Worm (Caenorhabditis elegans) whole organism, L1 larva: ENCODE results near the gene C16D9.4.

Experiments
- Y116A8C.19 ChIP-seq: sonication (generic microtip); optimal IDR thresholded peaks from 2 replicates; lab custom pipeline; 2016; ENCODE audit warnings: missing compliant biosample characterization, missing genetic modification characterization, borderline replicate concordance
- ama-1 ChIP-seq: fragments of 150-350 bp; optimal IDR thresholded peaks from 2 replicates; lab custom pipeline; 2014
- blmp-1 ChIP-seq: fragments of 150-350 bp; optimal IDR thresholded peaks from 2 replicates; lab custom pipeline; 2014; ENCODE audit warnings: missing biosample characterization, missing genetic modification characterization
- ceh-8 ChIP-seq: fragments of 200-800 bp; sonication (Bioruptor generic); optimal IDR thresholded peaks from 2 replicates; lab custom pipeline; 2018; ENCODE audit warnings: mild to moderate bottlenecking, missing genetic modification characterization, moderate library complexity, missing compliant biosample characterization
- ceh-88 ChIP-seq: fragments of 200-800 bp; sonication (Bioruptor generic); IDR thresholded peaks from 2 replicates; pipeline ENCODE4 v1.3.6; 2022; ENCODE audit warnings: missing genetic modification characterization, missing compliant biosample characterization
- ces-1 ChIP-seq: fragments of 150-350 bp; optimal IDR thresholded peaks from 2 replicates; lab custom pipeline; 2014; ENCODE audit warnings: missing biosample characterization, missing genetic modification reagents, missing genetic modification characterization
- dpl-1 ChIP-seq, 3 experiments: fragments of 150-350 bp in 2 of 3; sonication (generic microtip) in 1 of 3; optimal IDR thresholded peaks; 2 replicates each; lab custom pipeline; 2014 to 2017; ENCODE audit warnings: missing biosample characterization in 3 of 3, missing genetic modification characterization in 3 of 3, missing genetic modification reagents in 3 of 3
- elt-2 ChIP-seq: sonication (generic microtip); optimal IDR thresholded peaks from 2 replicates; lab custom pipeline; 2016; ENCODE audit warnings: missing genetic modification characterization, mild to moderate bottlenecking, inconsistent platforms, missing compliant biosample characterization, missing genetic modification reagents
- fkh-10 ChIP-seq: sonication (generic microtip); optimal IDR thresholded peaks from 2 replicates; lab custom pipeline; 2017; ENCODE audit warnings: missing biosample characterization, missing genetic modification reagents, missing genetic modification characterization
- fkh-8 ChIP-seq: sonication (generic microtip); optimal IDR thresholded peaks from 2 replicates; lab custom pipeline; 2016; ENCODE audit warnings: mild to moderate bottlenecking, missing genetic modification characterization, missing compliant biosample characterization
- fos-1 ChIP-seq: fragments of 150-350 bp; optimal IDR thresholded peaks from 2 replicates; lab custom pipeline; 2014; ENCODE audit warnings: missing biosample characterization, missing genetic modification characterization
- hpl-2 ChIP-seq: fragments of 150-350 bp; optimal IDR thresholded peaks from 2 replicates; lab custom pipeline; 2014; ENCODE audit warnings: missing biosample characterization, missing genetic modification reagents, missing genetic modification characterization
- irx-1 ChIP-seq: sonication (generic microtip); optimal IDR thresholded peaks from 2 replicates; lab custom pipeline; 2016; ENCODE audit warnings: missing genetic modification characterization, missing compliant biosample characterization
- isw-1 ChIP-seq: fragments of 200-800 bp; sonication (Bioruptor generic); IDR thresholded peaks from 2 replicates; pipeline ENCODE4 v1.3.6; 2022; ENCODE audit warnings: missing genetic modification characterization, missing compliant biosample characterization
- lin-39 ChIP-seq: fragments of 150-350 bp; optimal IDR thresholded peaks from 2 replicates; lab custom pipeline; 2014; ENCODE audit warnings: missing biosample characterization, missing genetic modification reagents, missing genetic modification characterization
- mef-2 ChIP-seq: fragments of 150-350 bp; optimal IDR thresholded peaks from 2 replicates; lab custom pipeline; 2014; ENCODE audit warnings: missing biosample characterization, missing genetic modification characterization
- nhr-11 ChIP-seq: fragments of 150-350 bp; optimal IDR thresholded peaks from 2 replicates; lab custom pipeline; 2014; ENCODE audit warnings: missing biosample characterization, missing genetic modification characterization
- nhr-19 ChIP-seq: fragments of 200-800 bp; sonication (Bioruptor generic); conservative IDR thresholded peaks from 2 replicates; pipeline ENCODE4 v1.3.6; 2022; ENCODE audit warnings: missing genetic modification characterization, missing compliant biosample characterization
- nhr-20 ChIP-seq: sonication (generic microtip); optimal IDR thresholded peaks from 2 replicates; lab custom pipeline; 2016; ENCODE audit warnings: mild to moderate bottlenecking, missing genetic modification characterization, missing compliant biosample characterization
- nhr-28 ChIP-seq: fragments of 150-350 bp; optimal IDR thresholded peaks from 2 replicates; lab custom pipeline; 2014; ENCODE audit warnings: missing biosample characterization, missing genetic modification characterization
- nhr-47 ChIP-seq: sonication (generic microtip); optimal IDR thresholded peaks from 2 replicates; lab custom pipeline; 2016; ENCODE audit warnings: mild to moderate bottlenecking, missing genetic modification characterization, moderate library complexity, missing compliant biosample characterization
- nhr-71 ChIP-seq: sonication (generic microtip); optimal IDR thresholded peaks from 2 replicates; lab custom pipeline; 2016; ENCODE audit warnings: mild to moderate bottlenecking, missing genetic modification characterization, moderate library complexity, missing compliant biosample characterization
- nhr-76 ChIP-seq: sonication (generic microtip); optimal IDR thresholded peaks from 2 replicates; lab custom pipeline; 2017; ENCODE audit warnings: missing biosample characterization, missing genetic modification characterization
- nhr-84 ChIP-seq: sonication (generic microtip); optimal IDR thresholded peaks from 2 replicates; lab custom pipeline; 2017; ENCODE audit warnings: missing biosample characterization, missing genetic modification characterization
- pag-3 ChIP-seq: sonication (generic microtip); optimal IDR thresholded peaks from 2 replicates; lab custom pipeline; 2017; ENCODE audit warnings: missing genetic modification characterization, mild to moderate bottlenecking, missing compliant biosample characterization, antibody characterized with exemption, borderline replicate concordance; ENCODE audit not compliant: insufficient read depth
- pqm-1 ChIP-seq: sonication (generic microtip); optimal IDR thresholded peaks from 3 replicates; lab custom pipeline; 2017; ENCODE audit warnings: missing biosample characterization, missing genetic modification characterization
- skn-1 ChIP-seq: fragments of 150-350 bp; optimal IDR thresholded peaks from 2 replicates; lab custom pipeline; 2014; ENCODE audit warnings: missing biosample characterization, missing genetic modification characterization
- sox-4 ChIP-seq: sonication (generic microtip); optimal IDR thresholded peaks from 2 replicates; lab custom pipeline; 2016; ENCODE audit warnings: missing genetic modification characterization, missing compliant biosample characterization
- sptf-1 ChIP-seq: fragments of 150-350 bp; optimal IDR thresholded peaks from 2 replicates; lab custom pipeline; 2014; ENCODE audit warnings: missing biosample characterization, missing genetic modification characterization
- swsn-7 ChIP-seq: sonication (generic microtip); optimal IDR thresholded peaks from 2 replicates; lab custom pipeline; 2016; ENCODE audit warnings: missing genetic modification characterization, missing compliant biosample characterization
- tbx-2 ChIP-seq: sonication (generic microtip); optimal IDR thresholded peaks from 2 replicates; lab custom pipeline; 2016; ENCODE audit warnings: missing genetic modification characterization, missing compliant biosample characterization
- tlp-1 ChIP-seq: fragments of 150-350 bp; optimal IDR thresholded peaks from 2 replicates; lab custom pipeline; 2014; ENCODE audit warnings: missing biosample characterization, missing genetic modification characterization
- unc-130 ChIP-seq: fragments of 150-350 bp; optimal IDR thresholded peaks from 2 replicates; lab custom pipeline; 2017; ENCODE audit warnings: missing biosample characterization, missing genetic modification characterization, inconsistent platforms
- unc-86 ChIP-seq: sonication (generic microtip); optimal IDR thresholded peaks from 2 replicates; lab custom pipeline; 2016; ENCODE audit warnings: missing genetic modification characterization, missing compliant biosample characterization
- vab-15 ChIP-seq: sonication (generic microtip); optimal IDR thresholded peaks from 2 replicates; lab custom pipeline; 2017; ENCODE audit warnings: missing genotype, mild to moderate bottlenecking, missing genetic modification characterization, missing compliant biosample characterization
- zip-4 ChIP-seq: fragments of 200-800 bp; sonication (Bioruptor generic); optimal IDR thresholded peaks from 2 replicates; lab custom pipeline; 2018; ENCODE audit warnings: mild to moderate bottlenecking, missing genetic modification characterization, moderate library complexity, missing compliant biosample characterization
- ztf-11 ChIP-seq, 2 experiments: sonication (generic microtip); optimal IDR thresholded peaks; 2 replicates each; lab custom pipeline; 2016 to 2017; ENCODE audit warnings: missing genetic modification characterization in 2 of 2, missing biosample characterization in 1 of 2, missing compliant biosample characterization in 1 of 2
- ztf-4 ChIP-seq: fragments of 150-350 bp; optimal IDR thresholded peaks from 2 replicates; lab custom pipeline; 2014; ENCODE audit warnings: missing biosample characterization, missing genetic modification characterization

The C16D9.4 gene

DNA sequence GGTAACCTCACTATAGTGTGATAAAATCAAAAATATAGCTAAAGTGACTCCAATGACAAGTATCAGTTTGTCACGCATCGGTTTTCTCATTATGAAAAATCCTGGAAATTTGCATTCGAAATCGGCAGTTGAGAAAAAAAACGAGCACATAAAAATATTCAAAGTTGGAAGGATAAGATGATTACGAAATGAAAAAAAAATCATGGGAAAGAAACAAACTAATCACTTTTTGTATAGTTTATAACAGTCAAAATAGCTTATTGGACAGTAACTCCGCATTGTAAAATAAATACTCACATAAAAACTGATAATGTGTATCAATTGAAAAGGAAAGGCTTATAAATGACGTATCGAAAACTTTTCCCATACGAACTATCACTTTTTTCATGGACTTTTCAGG, at the start of gene C16D9.4:
C16D9.4 (minus strand) TSS at position 101 of the 400 bp plus-strand sequence.
- TF ChIP-seq nhr-47 (tag; lab: Kevin White, UChicago) = no peak
- TF ChIP-seq nhr-76 (tag; lab: Kevin White, UChicago) = no peak
- no peak for TF ChIP-seq sox-4
- no peak for TF ChIP-seq skn-1 (tag; lab: Kevin White, UChicago)
- no peak for TF ChIP-seq tbx-2
- TF ChIP-seq nhr-11 = no peak
- no peak for TF ChIP-seq dpl-1 (GFP tag; optimal IDR thresholded peaks at IDR 0.05; lab: Kevin White, UChicago)
- no peak for TF ChIP-seq vab-15 (tag; lab: Kevin White, UChicago)
- no peak for TF ChIP-seq nhr-84 (tag; lab: Kevin White, UChicago)

ce11 chrV:8291764-8292163, 49.1 kb upstream of the C16D9.4 start, which contains the start of gene srg-33:
srg-33 (plus strand) TSS chrV:8292064.
- TF ChIP-seq hpl-2 (GFP tag; lab: Kevin White, UChicago) = no peak
- TF ChIP-seq nhr-28 (tag; lab: Kevin White, UChicago) = no peak
- TF ChIP-seq tlp-1 = no peak
- TF ChIP-seq fos-1 (tag; lab: Kevin White, UChicago) = no peak
- TF ChIP-seq pqm-1 (tag; lab: Kevin White, UChicago) = no peak
- TF ChIP-seq skn-1 (tag; lab: Kevin White, UChicago) = no peak
- no peak for TF ChIP-seq ama-1 (lab: Kevin White, UChicago)
- no peak for TF ChIP-seq pag-3 (tag; lab: Kevin White, UChicago)
- no peak for TF ChIP-seq ceh-88 (GFP tag; lab: Robert Waterston, UW)
- TF ChIP-seq mef-2 (tag; lab: Kevin White, UChicago) = no peak
- TF ChIP-seq blmp-1 = no peak
- TF ChIP-seq ceh-8 (GFP tag; lab: Kevin White, UChicago) = no peak
- no peak for TF ChIP-seq sptf-1 (tag; lab: Kevin White, UChicago)
- no peak for TF ChIP-seq nhr-71 (tag; lab: Kevin White, UChicago)
- TF ChIP-seq nhr-20 (tag; lab: Kevin White, UChicago) = no peak
- TF ChIP-seq ces-1 (GFP tag; lab: Kevin White, UChicago) = no peak
- no peak for TF ChIP-seq Y116A8C.19

ce11 chrV:8288125-8288806, 45.6 kb upstream of the C16D9.4 start:
- TF ChIP-seq nhr-19 (GFP tag; lab: Robert Waterston, UW) = 0 out of 2 replicates have a peak, but pooled peaks have one; percentile 21
- TF ChIP-seq fkh-8 (tag; lab: Kevin White, UChicago) = peak; percentile 5
- no peak for TF ChIP-seq Y116A8C.19
- TF ChIP-seq nhr-28 (tag; lab: Kevin White, UChicago) = no peak
- TF ChIP-seq skn-1 (tag; lab: Kevin White, UChicago) = peak; percentile 44
- TF ChIP-seq elt-2 = peak; percentile 81
- TF ChIP-seq nhr-71 (tag; lab: Kevin White, UChicago) = peak; percentile 17
- no peak for TF ChIP-seq nhr-47 (tag; lab: Kevin White, UChicago)
- TF ChIP-seq zip-4 = peak; percentile 35
- TF ChIP-seq, all 84 proteins: peak for 6

ce11 chrV:8285455-8285854, 42.8 kb upstream of the C16D9.4 start:
- TF ChIP-seq lin-39 (no peak), mef-2 (tag; lab: Kevin White, UChicago) (no peak), swsn-7 (tag; lab: Kevin White, UChicago) (no peak), irx-1 (tag; lab: Kevin White, UChicago) (no peak), ztf-11 (tag; optimal IDR thresholded peaks at IDR 0.05; lab: Kevin White, UChicago) (no peak), fkh-10 (GFP tag; lab: Kevin White, UChicago) (no peak), unc-86 (tag; lab: Kevin White, UChicago) (no peak), sptf-1 (tag; lab: Kevin White, UChicago) (no peak), unc-130 (tag; lab: Kevin White, UChicago) (no peak), tbx-2 (no peak), isw-1 (GFP tag; lab: Robert Waterston, UW) (no peak), ama-1 (lab: Kevin White, UChicago) (no peak), elt-2 (no peak), ztf-4 (tag; lab: Kevin White, UChicago) (no peak)
